Fruit fly (Drosophila melanogaster) whole organism, embryonic: ENCODE results near the gene CG42674.

ENCODE experiments used
- Adf1 ChIP-seq: fragments of 200-800 bp; sonication (Bioruptor generic); IDR thresholded peaks from 2 replicates; pipeline ENCODE4 v1.3.6; 2022; ENCODE audit warnings: missing biosample characterization, missing genetic modification characterization
- BEAF-32 ChIP-seq: fragments of 200-800 bp; sonication (Bioruptor generic); optimal IDR thresholded peaks from 3 replicates; lab custom pipeline; 2017; ENCODE audit warnings: missing biosample characterization, missing genetic modification characterization, mild to moderate bottlenecking, moderate library complexity, missing genetic modification reagents
- C15 ChIP-seq: fragments of 200-800 bp; sonication (Bioruptor generic); IDR thresholded peaks from 3 replicates; pipeline ENCODE4 v1.3.6; 2022; ENCODE audit warnings: missing biosample characterization, missing genetic modification characterization
- CG10321 ChIP-seq: fragments of 200-800 bp; sonication (Bioruptor generic); IDR thresholded peaks from 2 replicates; pipeline ENCODE4 v1.3.6; 2022; ENCODE audit warnings: missing biosample characterization, missing genetic modification characterization
- CG11696 ChIP-seq: fragments of 200-800 bp; sonication (Bioruptor generic); IDR thresholded peaks from 2 replicates; pipeline ENCODE4 v1.3.6; 2022; ENCODE audit warnings: missing biosample characterization, missing genetic modification characterization
- CG11723 ChIP-seq: fragments of 200-800 bp; sonication (Bioruptor generic); optimal IDR thresholded peaks from 2 replicates; lab custom pipeline; 2017; ENCODE audit warnings: missing biosample characterization, mild to moderate bottlenecking, missing genetic modification characterization
- CG12236 ChIP-seq: fragments of 200-800 bp; sonication (Bioruptor generic); optimal IDR thresholded peaks from 2 replicates; lab custom pipeline; 2016; ENCODE audit warnings: missing biosample characterization, missing genetic modification characterization
- CG12299 ChIP-seq: fragments of 200-800 bp; sonication (Bioruptor generic); optimal IDR thresholded peaks from 2 replicates; lab custom pipeline; 2018; ENCODE audit warnings: missing biosample characterization, mild to moderate bottlenecking, missing genetic modification characterization
- CG12659 ChIP-seq: fragments of 200-800 bp; sonication (Bioruptor generic); optimal IDR thresholded peaks from 3 replicates; lab custom pipeline; 2017; ENCODE audit warnings: mild to moderate bottlenecking, missing biosample characterization, missing genetic modification reagents, missing genetic modification characterization
- CG2712 ChIP-seq: fragments of 200-800 bp; optimal IDR thresholded peaks from 3 replicates; lab custom pipeline; 2019; ENCODE audit warnings: missing biosample characterization, mild to moderate bottlenecking, missing genetic modification characterization, moderate library complexity
- CG2889 ChIP-seq: fragments of 200-800 bp; sonication (Bioruptor generic); IDR thresholded peaks from 3 replicates; pipeline ENCODE4 v1.3.6; 2022; ENCODE audit warnings: missing biosample characterization, missing genetic modification characterization
- CG30403 ChIP-seq: fragments of 200-800 bp; sonication (Bioruptor generic); optimal IDR thresholded peaks from 3 replicates; lab custom pipeline; 2016; ENCODE audit warnings: missing biosample characterization, missing genetic modification characterization
- CG33557 ChIP-seq: fragments of 200-800 bp; sonication (Bioruptor generic); optimal IDR thresholded peaks from 2 replicates; lab custom pipeline; 2019; ENCODE audit warnings: missing biosample characterization, mild to moderate bottlenecking, missing genetic modification characterization, moderate library complexity
- CG3726 ChIP-seq: fragments of 200-800 bp; sonication (Bioruptor generic); IDR thresholded peaks from 3 replicates; pipeline ENCODE4, ENCODE4 v1.3.6; 2022; ENCODE audit warnings: missing biosample characterization, missing genetic modification characterization
- CG6654 ChIP-seq: fragments of 200-800 bp; sonication (Bioruptor generic); optimal IDR thresholded peaks from 2 replicates; lab custom pipeline; 2017; ENCODE audit warnings: missing biosample characterization, mild to moderate bottlenecking, missing genetic modification characterization
- CG6689 ChIP-seq: fragments of 200-800 bp; sonication (Bioruptor generic); IDR thresholded peaks from 2 replicates; pipeline ENCODE4 v1.3.6; 2022; ENCODE audit warnings: missing biosample characterization, missing genetic modification characterization
- CG6854 ChIP-seq: fragments of 200-800 bp; sonication (Bioruptor generic); optimal IDR thresholded peaks from 3 replicates; lab custom pipeline; 2017; ENCODE audit warnings: missing biosample characterization, mild to moderate bottlenecking, missing genetic modification characterization
- CG7357 ChIP-seq: fragments of 200-800 bp; sonication (Bioruptor generic); IDR thresholded peaks from 3 replicates; pipeline ENCODE4 v1.3.6; 2022; ENCODE audit warnings: missing biosample characterization, missing genetic modification characterization
- CG8765 ChIP-seq: fragments of 200-800 bp; sonication (Bioruptor generic); IDR thresholded peaks from 2 replicates; pipeline ENCODE4 v1.3.6; 2022; ENCODE audit warnings: missing biosample characterization, missing genetic modification characterization
- CoRest ChIP-seq: fragments of 200-800 bp; sonication (Bioruptor generic); optimal IDR thresholded peaks from 3 replicates; lab custom pipeline; 2018; ENCODE audit warnings: missing biosample characterization, mild to moderate bottlenecking, missing genetic modification characterization, moderate library complexity
- E2f2 ChIP-seq: fragments of 200-800 bp; sonication (Bioruptor generic); IDR thresholded peaks from 2 replicates; pipeline ENCODE4 v1.3.6; 2022; ENCODE audit warnings: missing biosample characterization, missing genetic modification characterization
- ERR ChIP-seq: fragments of 200-800 bp; sonication (Bioruptor generic); optimal IDR thresholded peaks from 2 replicates; lab custom pipeline; 2016; ENCODE audit warnings: missing biosample characterization, missing genetic modification characterization
- Eip74EF ChIP-seq, 2 experiments: fragments of 200-800 bp in 1 of 2; fragments of >200 bp in 1 of 2; sonication (Bioruptor generic) in 1 of 2; optimal IDR thresholded peaks; 2 replicates each; lab custom pipeline; 2017 to 2019; ENCODE audit warnings: missing biosample characterization in 2 of 2, missing genetic modification characterization in 2 of 2, mild to moderate bottlenecking in 1 of 2, moderate library complexity in 1 of 2
- GATAe ChIP-seq: fragments of 200-800 bp; sonication (Bioruptor generic); conservative IDR thresholded peaks from 2 replicates; pipeline ENCODE4 v1.3.6; 2022; ENCODE audit warnings: missing biosample characterization, missing genetic modification characterization
- Hey ChIP-seq: fragments of 200-800 bp; sonication (Bioruptor generic); optimal IDR thresholded peaks from 3 replicates; lab custom pipeline; 2018; ENCODE audit warnings: missing biosample characterization, mild to moderate bottlenecking, missing genetic modification characterization
- Hr3 ChIP-seq: fragments of 200-800 bp; sonication (Bioruptor generic); optimal IDR thresholded peaks from 3 replicates; lab custom pipeline; 2016; ENCODE audit warnings: missing biosample characterization, missing genetic modification characterization
- Jarid2 ChIP-seq: fragments of 200-800 bp; sonication (Bioruptor generic); optimal IDR thresholded peaks from 3 replicates; lab custom pipeline; 2017; ENCODE audit warnings: mild to moderate bottlenecking, missing biosample characterization, missing genetic modification reagents, missing genetic modification characterization
- Mrtf ChIP-seq: fragments of 200-800 bp; sonication (Bioruptor generic); IDR thresholded peaks from 3 replicates; pipeline ENCODE4 v1.3.6; 2022; ENCODE audit warnings: missing biosample characterization, missing genetic modification characterization
- Sox102F ChIP-seq: fragments of 200-800 bp; sonication (Bioruptor generic); optimal IDR thresholded peaks from 2 replicates; lab custom pipeline; 2018; ENCODE audit warnings: missing biosample characterization, mild to moderate bottlenecking, missing genetic modification characterization, moderate library complexity
- Sry-β ChIP-seq: fragments of 200-800 bp; sonication (Bioruptor generic); optimal IDR thresholded peaks from 2 replicates; lab custom pipeline; 2018; ENCODE audit warnings: missing biosample characterization, mild to moderate bottlenecking, missing genetic modification characterization, moderate library complexity
- TFAM ChIP-seq: fragments of 200-800 bp; sonication (Bioruptor generic); optimal IDR thresholded peaks from 2 replicates; lab custom pipeline; 2017; ENCODE audit warnings: missing biosample characterization, missing genetic modification characterization, inconsistent platforms
- ara ChIP-seq: fragments of 200-800 bp; sonication (Bioruptor generic); IDR thresholded peaks from 2 replicates; pipeline ENCODE4 v1.3.6; 2022; ENCODE audit warnings: missing biosample characterization, missing genetic modification characterization
- bab2 ChIP-seq: fragments of 200-800 bp; sonication (Bioruptor generic); optimal IDR thresholded peaks from 2 replicates; lab custom pipeline; 2016; ENCODE audit warnings: missing biosample characterization, missing genetic modification characterization
- ci ChIP-seq: fragments of 200-800 bp; sonication (Bioruptor generic); IDR thresholded peaks from 3 replicates; pipeline ENCODE4 v1.3.6; 2022; ENCODE audit warnings: missing biosample characterization, missing genetic modification characterization
- corto ChIP-seq: fragments of 200-800 bp; sonication (Bioruptor generic); optimal IDR thresholded peaks from 2 replicates; lab custom pipeline; 2016; ENCODE audit warnings: missing biosample characterization, mild to moderate bottlenecking, missing genetic modification characterization, moderate library complexity
- croc ChIP-seq: fragments of 200-800 bp; sonication (Bioruptor generic); conservative IDR thresholded peaks from 3 replicates; pipeline ENCODE4 v1.3.6; 2022; ENCODE audit warnings: missing biosample characterization, missing genetic modification characterization
- dm ChIP-seq: fragments of 200-800 bp; sonication (Bioruptor generic); optimal IDR thresholded peaks from 3 replicates; lab custom pipeline; 2016; ENCODE audit warnings: missing biosample characterization, missing genetic modification characterization
- eve ChIP-seq, 2 experiments: fragments of >200 bp; optimal IDR thresholded peaks; 2 replicates each; lab custom pipeline; 2017; ENCODE audit warnings: missing biosample characterization in 2 of 2, missing genetic modification characterization in 2 of 2
- eyg ChIP-seq: fragments of 200-800 bp; sonication (Bioruptor generic); optimal IDR thresholded peaks from 3 replicates; lab custom pipeline; 2016; ENCODE audit warnings: missing biosample characterization, missing genetic modification characterization
- grn ChIP-seq: fragments of 200-800 bp; sonication (Bioruptor generic); optimal IDR thresholded peaks from 3 replicates; lab custom pipeline; 2017; ENCODE audit warnings: missing biosample characterization, missing genetic modification characterization
- hkb ChIP-seq, 2 experiments: fragments of 200-800 bp in 1 of 2; fragments of >200 bp in 1 of 2; sonication (Bioruptor generic) in 1 of 2; IDR thresholded peaks in 1 of 2; optimal IDR thresholded peaks in 1 of 2; 2 replicates each; pipeline versions ENCODE4 v1.3.6 to Lab custom; 2017 to 2022; ENCODE audit warnings: missing biosample characterization in 1 of 2, missing genetic modification characterization in 1 of 2
- ken ChIP-seq: fragments of 200-800 bp; sonication (Bioruptor generic); IDR thresholded peaks from 3 replicates; pipeline ENCODE4 v1.3.6; 2022; ENCODE audit warnings: missing biosample characterization, missing genetic modification characterization
- lola ChIP-seq, 3 experiments: fragments of >200 bp in 2 of 3; fragments of 200-800 bp in 1 of 3; sonication (Bioruptor generic) in 1 of 3; optimal IDR thresholded peaks; 2 replicates each; lab custom pipeline; 2017 to 2019; ENCODE audit warnings: missing biosample characterization in 3 of 3, missing genetic modification characterization in 3 of 3, mild to moderate bottlenecking in 1 of 3, moderate library complexity in 1 of 3
- mirr ChIP-seq: fragments of 200-800 bp; sonication (Bioruptor generic); optimal IDR thresholded peaks from 3 replicates; lab custom pipeline; 2018; ENCODE audit warnings: missing biosample characterization, mild to moderate bottlenecking, missing genetic modification characterization
- onecut ChIP-seq: fragments of 200-800 bp; sonication (Bioruptor generic); IDR thresholded peaks from 2 replicates; pipeline ENCODE4 v1.3.6; 2022; ENCODE audit warnings: missing biosample characterization, missing genetic modification characterization
- sqz ChIP-seq: fragments of 200-800 bp; sonication (Bioruptor generic); optimal IDR thresholded peaks from 3 replicates; lab custom pipeline; 2018; ENCODE audit warnings: missing biosample characterization, mild to moderate bottlenecking, missing genetic modification characterization
- tap ChIP-seq: fragments of 200-800 bp; optimal IDR thresholded peaks from 3 replicates; lab custom pipeline; 2019; ENCODE audit warnings: missing biosample characterization, mild to moderate bottlenecking, missing genetic modification characterization, moderate library complexity
- unc-4 ChIP-seq: fragments of 200-800 bp; sonication (Bioruptor generic); IDR thresholded peaks from 2 replicates; pipeline ENCODE4 v1.3.6; 2022; ENCODE audit warnings: missing biosample characterization, missing genetic modification characterization; ENCODE audit not compliant: partially characterized antibody
- zf30C ChIP-seq: fragments of 200-800 bp; sonication (Bioruptor generic); optimal IDR thresholded peaks from 3 replicates; lab custom pipeline; 2018; ENCODE audit warnings: missing biosample characterization, mild to moderate bottlenecking, missing genetic modification characterization

CG42674 gene

DNA sequence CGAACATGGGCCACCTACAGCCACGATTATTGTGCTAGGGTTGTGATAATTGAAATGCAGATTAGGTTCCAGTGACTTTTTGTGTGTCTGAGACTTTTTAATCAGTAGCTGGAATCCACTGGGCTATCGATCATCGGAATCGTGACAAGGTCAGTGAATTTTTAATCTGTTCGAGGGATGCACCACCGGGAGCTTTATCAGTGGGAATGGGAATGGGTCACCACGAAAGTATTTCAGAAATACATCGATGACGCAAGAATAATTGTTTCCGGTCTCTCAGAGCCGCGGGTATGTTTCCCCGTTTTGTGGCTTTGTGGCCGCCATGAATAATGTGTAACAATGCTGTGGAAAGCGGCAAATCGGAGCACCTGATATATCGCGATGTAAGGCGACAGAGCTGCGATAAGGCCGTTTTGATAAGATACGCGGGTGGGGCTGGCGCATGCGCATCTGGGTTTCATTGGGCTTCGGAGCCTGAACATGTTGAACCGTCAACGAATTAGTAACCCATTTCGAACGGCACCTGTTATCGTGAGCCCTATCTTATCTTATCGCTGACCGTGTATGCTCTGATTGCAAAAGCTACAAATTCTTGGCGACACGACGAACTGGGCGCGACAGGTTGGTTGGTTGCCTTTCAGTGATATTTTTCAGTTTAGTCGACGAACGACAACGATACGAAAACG is 10.1 kb downstream of the CG42674 start, which contains the start of gene Ssk (continued):
- TF ChIP-seq CG12659 (GFP tag; lab: Kevin White, UChicago) (no peak), Hey (tag; lab: Kevin White, UChicago) (no peak), GATAe (peak; percentile 99), BEAF-32 (no peak), lola (GFP tag; optimal IDR thresholded peaks at IDR 0.05; lab: Kevin White, UChicago) (no peak), corto (no peak), grn (GFP tag; lab: Kevin White, UChicago) (peak; percentile 98), CG3726 (GFP tag; lab: Robert Waterston, UW) (no peak), Hr3 (no peak), sqz (GFP tag; lab: Kevin White, UChicago) (no peak), onecut (peak; percentile 7; the same call in 1 of the 2 replicates), ERR (GFP tag; lab: Kevin White, UChicago) (no peak), C15 (GFP tag; lab: Robert Waterston, UW) (no peak), Adf1 (peak; percentile 56; the same call in 1 of the 2 replicates), CG6654 (GFP tag; lab: Kevin White, UChicago) (no peak), CG7357 (GFP tag; lab: Robert Waterston, UW) (no peak), Sox102F (GFP tag; lab: Kevin White, UChicago) (no peak), CG8765 (GFP tag; lab: Robert Waterston, UW) (peak; percentile 35; the same call in 1 of the 2 replicates), CoRest (tag; lab: Kevin White, UChicago) (no peak), CG6689 (GFP tag; lab: Robert Waterston, UW) (no peak), CG10321 (GFP tag; lab: Robert Waterston, UW) (no peak), dm (no peak), Mrtf (GFP tag; lab: Robert Waterston, UW) (no peak), CG6854 (GFP tag; lab: Kevin White, UChicago) (peak; percentile 45), CG30403 (GFP tag; lab: Kevin White, UChicago) (no peak), Jarid2 (GFP tag; lab: Kevin White, UChicago) (no peak), croc (no peak), eyg (no peak), Sry-β (GFP tag; lab: Kevin White, UChicago) (no peak), E2f2 (GFP tag; lab: Robert Waterston, UW) (no peak), CG11696 (no peak), tap (tag; lab: Kevin White, UChicago) (no peak), CG11723 (GFP tag; lab: Kevin White, UChicago) (no peak), hkb (optimal IDR thresholded peaks at IDR 0.05; lab: Kevin White, UChicago) (no peak), hkb (GFP tag; IDR thresholded peaks at IDR 0.05; lab: Robert Waterston, UW) (0 out of 2 replicates have a peak, but pooled peaks have one; percentile 27), mirr (GFP tag; lab: Kevin White, UChicago) (peak; percentile 82), TFAM (GFP tag; lab: Kevin White, UChicago) (no peak), zf30C (GFP tag; lab: Kevin White, UChicago) (no peak), CG33557 (GFP tag; lab: Kevin White, UChicago) (no peak), ara (GFP tag; lab: Robert Waterston, UW) (no peak), ken (0 out of 3 replicates have a peak, but pooled peaks have one; percentile 22), Eip74EF (GFP tag; optimal IDR thresholded peaks at IDR 0.05; lab: Kevin White, UChicago) (peak in 1 of 2 experiments; percentile 22), CG2712 (tag; lab: Kevin White, UChicago) (no peak), CG12236 (GFP tag; lab: Kevin White, UChicago) (no peak), CG12299 (tag; lab: Kevin White, UChicago) (no peak), CG2889 (GFP tag; lab: Robert Waterston, UW) (no peak), eve (GFP tag; optimal IDR thresholded peaks at IDR 0.05; lab: Kevin White, UChicago) (peak in 1 of 2 experiments; percentile 31), bab2 (GFP tag; lab: Kevin White, UChicago) (no peak), ci (GFP tag; lab: Robert Waterston, UW) (peak; percentile 45), unc-4 (GFP tag; lab: Robert Waterston, UW) (no peak)
